Fruit fly (Drosophila melanogaster) whole organism, embryonic: ENCODE results near the gene CG6878.
A peak's percentile ranks its signal among the peaks of the same experiment; 100 is the strongest.

Experiments used
- BEAF-32 ChIP-seq: fragments of 200-800 bp; sonication (Bioruptor generic); optimal IDR thresholded peaks from 3 replicates; lab custom pipeline; 2017; ENCODE audit warnings: missing biosample characterization, missing genetic modification characterization, mild to moderate bottlenecking, moderate library complexity, missing genetic modification reagents
- CG10321 ChIP-seq: fragments of 200-800 bp; sonication (Bioruptor generic); IDR thresholded peaks from 2 replicates; pipeline ENCODE4 v1.3.6; 2022; ENCODE audit warnings: missing biosample characterization, missing genetic modification characterization
- CG10366 ChIP-seq: fragments of 200-800 bp; sonication (Bioruptor generic); IDR thresholded peaks from 2 replicates; pipeline ENCODE4 v1.3.6; 2022; ENCODE audit warnings: missing biosample characterization, missing genetic modification characterization
- CG10431 ChIP-seq: fragments of 200-800 bp; sonication (Bioruptor generic); optimal IDR thresholded peaks from 3 replicates; lab custom pipeline; 2018; ENCODE audit warnings: missing biosample characterization, mild to moderate bottlenecking, missing genetic modification characterization
- CG10654 ChIP-seq: fragments of 200-800 bp; sonication (Bioruptor generic); optimal IDR thresholded peaks from 2 replicates; lab custom pipeline; 2016; ENCODE audit warnings: missing biosample characterization, missing genetic modification characterization
- CG11456 ChIP-seq: fragments of 200-800 bp; sonication (Bioruptor generic); IDR thresholded peaks from 3 replicates; pipeline ENCODE4 v1.3.6; 2022; ENCODE audit warnings: missing biosample characterization, missing genetic modification characterization
- CG11723 ChIP-seq: fragments of 200-800 bp; sonication (Bioruptor generic); optimal IDR thresholded peaks from 2 replicates; lab custom pipeline; 2017; ENCODE audit warnings: missing biosample characterization, mild to moderate bottlenecking, missing genetic modification characterization
- CG13775 ChIP-seq: fragments of 200-800 bp; sonication (Bioruptor generic); optimal IDR thresholded peaks from 3 replicates; lab custom pipeline; 2017; ENCODE audit warnings: missing biosample characterization, mild to moderate bottlenecking, missing genetic modification characterization
- CG14441 ChIP-seq: fragments of 200-800 bp; sonication (Bioruptor generic); IDR thresholded peaks from 2 replicates; pipeline ENCODE4 v1.3.6; 2022; ENCODE audit warnings: missing biosample characterization, missing genetic modification characterization
- CG15479 ChIP-seq: fragments of 200-800 bp; sonication (Bioruptor generic); optimal IDR thresholded peaks from 3 replicates; lab custom pipeline; 2019; ENCODE audit warnings: missing biosample characterization, mild to moderate bottlenecking, missing genetic modification characterization, moderate library complexity
- CG17802 ChIP-seq: fragments of 200-800 bp; sonication (Bioruptor generic); optimal IDR thresholded peaks from 2 replicates; lab custom pipeline; 2018; ENCODE audit warnings: missing biosample characterization, mild to moderate bottlenecking, missing genetic modification characterization, moderate library complexity
- CG18262 ChIP-seq: fragments of 200-800 bp; optimal IDR thresholded peaks from 3 replicates; lab custom pipeline; 2019; ENCODE audit warnings: missing biosample characterization, mild to moderate bottlenecking, missing genetic modification characterization, moderate library complexity
- CG2678 ChIP-seq: fragments of 200-800 bp; sonication (Bioruptor generic); optimal IDR thresholded peaks from 3 replicates; lab custom pipeline; 2019; ENCODE audit warnings: missing biosample characterization, mild to moderate bottlenecking, missing genetic modification characterization, moderate library complexity
- CG31388 ChIP-seq: fragments of 200-800 bp; sonication (Bioruptor generic); optimal IDR thresholded peaks from 2 replicates; lab custom pipeline; 2016; ENCODE audit warnings: missing biosample characterization, missing genetic modification characterization
- CG31441 ChIP-seq: fragments of 200-800 bp; sonication (Bioruptor generic); IDR thresholded peaks from 2 replicates; pipeline ENCODE4 v1.3.6; 2022; ENCODE audit warnings: missing biosample characterization, missing genetic modification characterization
- CG33557 ChIP-seq: fragments of 200-800 bp; sonication (Bioruptor generic); optimal IDR thresholded peaks from 2 replicates; lab custom pipeline; 2019; ENCODE audit warnings: missing biosample characterization, mild to moderate bottlenecking, missing genetic modification characterization, moderate library complexity
- CG5245 ChIP-seq: fragments of 200-800 bp; sonication (Bioruptor generic); optimal IDR thresholded peaks from 3 replicates; lab custom pipeline; 2016; ENCODE audit warnings: missing biosample characterization, missing genetic modification characterization
- CG6689 ChIP-seq: fragments of 200-800 bp; sonication (Bioruptor generic); IDR thresholded peaks from 2 replicates; pipeline ENCODE4 v1.3.6; 2022; ENCODE audit warnings: missing biosample characterization, missing genetic modification characterization
- CG7786 ChIP-seq: fragments of 200-800 bp; sonication (Bioruptor generic); optimal IDR thresholded peaks from 2 replicates; lab custom pipeline; 2016; ENCODE audit warnings: missing biosample characterization, missing genetic modification characterization
- CG8089 ChIP-seq: fragments of 200-800 bp; sonication (Bioruptor generic); optimal IDR thresholded peaks from 3 replicates; lab custom pipeline; 2016; ENCODE audit warnings: missing biosample characterization, missing genetic modification characterization
- CoRest ChIP-seq: fragments of 200-800 bp; sonication (Bioruptor generic); optimal IDR thresholded peaks from 3 replicates; lab custom pipeline; 2018; ENCODE audit warnings: missing biosample characterization, mild to moderate bottlenecking, missing genetic modification characterization, moderate library complexity
- Dbx ChIP-seq: fragments of 200-800 bp; sonication (Bioruptor generic); IDR thresholded peaks from 3 replicates; pipeline ENCODE4 v1.3.6; 2022; ENCODE audit warnings: missing biosample characterization, missing genetic modification characterization
- Dfd ChIP-seq, 2 experiments: fragments of >200 bp; optimal IDR thresholded peaks; 2 replicates each; lab custom pipeline; 2017; ENCODE audit warnings: missing biosample characterization in 2 of 2, missing genetic modification characterization in 2 of 2
- E2f1 ChIP-seq: fragments of 200-800 bp; sonication (Bioruptor generic); IDR thresholded peaks from 2 replicates; pipeline ENCODE4 v1.3.6; 2022; ENCODE audit warnings: missing biosample characterization, missing genetic modification characterization
- Fer2 ChIP-seq: fragments of 200-800 bp; sonication (Bioruptor generic); optimal IDR thresholded peaks from 2 replicates; lab custom pipeline; 2018; ENCODE audit warnings: missing biosample characterization, mild to moderate bottlenecking, missing genetic modification characterization, moderate library complexity
- HmgZ ChIP-seq: fragments of 200-800 bp; sonication (Bioruptor generic); optimal IDR thresholded peaks from 2 replicates; lab custom pipeline; 2018; ENCODE audit warnings: missing biosample characterization, mild to moderate bottlenecking, missing genetic modification characterization
- Kr ChIP-seq: fragments of 200-800 bp; sonication (Bioruptor generic); optimal IDR thresholded peaks from 2 replicates; lab custom pipeline; 2017; ENCODE audit warnings: missing biosample characterization, mild to moderate bottlenecking, missing genetic modification characterization
- Mad ChIP-seq: fragments of 200-800 bp; sonication (Bioruptor generic); optimal IDR thresholded peaks from 2 replicates; lab custom pipeline; 2016; ENCODE audit warnings: missing biosample characterization, missing genetic modification characterization
- Pdp1 ChIP-seq, 2 experiments: fragments of 200-800 bp; sonication (Bioruptor generic); optimal IDR thresholded peaks; 3 replicates each; lab custom pipeline; 2016; ENCODE audit warnings: missing biosample characterization in 2 of 2, missing genetic modification characterization in 2 of 2, mild to moderate bottlenecking in 1 of 2, moderate library complexity in 1 of 2
- Sry-β ChIP-seq: fragments of 200-800 bp; sonication (Bioruptor generic); optimal IDR thresholded peaks from 2 replicates; lab custom pipeline; 2018; ENCODE audit warnings: missing biosample characterization, mild to moderate bottlenecking, missing genetic modification characterization, moderate library complexity
- Tbp ChIP-seq: fragments of >200 bp; optimal IDR thresholded peaks from 2 replicates; lab custom pipeline; 2018; ENCODE audit warnings: missing biosample characterization, missing genetic modification characterization
- Trl ChIP-seq, 3 experiments: fragments of >200 bp in 2 of 3; fragments of 200-800 bp in 1 of 3; sonication (Bioruptor generic) in 1 of 3; optimal IDR thresholded peaks; 2 replicates in 1 of 3; 3 replicates in 2 of 3; lab custom pipeline; 2016 to 2017; ENCODE audit warnings: missing biosample characterization in 1 of 3, missing genetic modification characterization in 1 of 3
- bab2 ChIP-seq: fragments of 200-800 bp; sonication (Bioruptor generic); optimal IDR thresholded peaks from 2 replicates; lab custom pipeline; 2016; ENCODE audit warnings: missing biosample characterization, missing genetic modification characterization
- cad ChIP-seq: fragments of >200 bp; optimal IDR thresholded peaks from 2 replicates; lab custom pipeline; 2017; ENCODE audit warnings: missing biosample characterization, missing genetic modification characterization
- cato ChIP-seq: fragments of 200-800 bp; sonication (Bioruptor generic); optimal IDR thresholded peaks from 2 replicates; lab custom pipeline; 2016; ENCODE audit warnings: missing biosample characterization, missing genetic modification characterization, borderline replicate concordance
- croc ChIP-seq: fragments of 200-800 bp; sonication (Bioruptor generic); conservative IDR thresholded peaks from 3 replicates; pipeline ENCODE4 v1.3.6; 2022; ENCODE audit warnings: missing biosample characterization, missing genetic modification characterization
- crol ChIP-seq: fragments of 200-800 bp; sonication (Bioruptor generic); IDR thresholded peaks from 2 replicates; pipeline ENCODE4 v1.3.6; 2022; ENCODE audit warnings: missing biosample characterization, missing genetic modification characterization
- dan ChIP-seq: fragments of 200-800 bp; sonication (Bioruptor generic); IDR thresholded peaks from 2 replicates; pipeline ENCODE4 v1.3.6; 2022; ENCODE audit warnings: missing biosample characterization, missing genetic modification characterization
- disco-r ChIP-seq: fragments of 200-800 bp; sonication (Bioruptor generic); optimal IDR thresholded peaks from 2 replicates; lab custom pipeline; 2016; ENCODE audit warnings: missing biosample characterization, missing genetic modification characterization
- dpn ChIP-seq, 2 experiments: fragments of 200-800 bp; sonication (Bioruptor generic); optimal IDR thresholded peaks; 3 replicates each; lab custom pipeline; 2016; ENCODE audit warnings: missing biosample characterization in 2 of 2, missing genetic modification characterization in 2 of 2
- kay ChIP-seq: fragments of 200-800 bp; sonication (Bioruptor generic); optimal IDR thresholded peaks from 2 replicates; lab custom pipeline; 2016; ENCODE audit warnings: missing biosample characterization, missing genetic modification characterization
- klu ChIP-seq: fragments of 200-800 bp; sonication (Bioruptor generic); IDR thresholded peaks from 2 replicates; pipeline ENCODE4 v1.3.6; 2022; ENCODE audit warnings: missing biosample characterization, missing genetic modification characterization
- luna ChIP-seq: fragments of 200-800 bp; sonication (Bioruptor generic); optimal IDR thresholded peaks from 2 replicates; lab custom pipeline; 2016; ENCODE audit warnings: missing biosample characterization, missing genetic modification characterization
- mam ChIP-seq: fragments of 200-800 bp; sonication (Bioruptor generic); optimal IDR thresholded peaks from 3 replicates; lab custom pipeline; 2016; ENCODE audit warnings: missing biosample characterization, missing genetic modification characterization
- nmo ChIP-seq: fragments of 200-800 bp; sonication (Bioruptor generic); optimal IDR thresholded peaks from 2 replicates; lab custom pipeline; 2018; ENCODE audit warnings: missing biosample characterization, mild to moderate bottlenecking, missing genetic modification characterization, moderate library complexity
- pho ChIP-seq: fragments of 200-800 bp; sonication (Bioruptor generic); optimal IDR thresholded peaks from 2 replicates; lab custom pipeline; 2016; ENCODE audit warnings: missing biosample characterization, missing genetic modification characterization
- pzg ChIP-seq: fragments of 200-800 bp; sonication (Bioruptor generic); optimal IDR thresholded peaks from 3 replicates; lab custom pipeline; 2018; ENCODE audit warnings: missing biosample characterization, mild to moderate bottlenecking, missing genetic modification characterization, moderate library complexity
- seq ChIP-seq: fragments of 200-800 bp; sonication (Bioruptor generic); IDR thresholded peaks from 2 replicates; pipeline ENCODE4 v1.3.6; 2022; ENCODE audit warnings: missing biosample characterization, missing genetic modification characterization
- sqz ChIP-seq: fragments of 200-800 bp; sonication (Bioruptor generic); optimal IDR thresholded peaks from 3 replicates; lab custom pipeline; 2018; ENCODE audit warnings: missing biosample characterization, mild to moderate bottlenecking, missing genetic modification characterization
- wor ChIP-seq: fragments of 200-800 bp; sonication (Bioruptor generic); IDR thresholded peaks from 2 replicates; pipeline ENCODE4 v1.3.6; 2022; ENCODE audit warnings: missing biosample characterization, missing genetic modification characterization
- zen ChIP-seq: fragments of 200-800 bp; sonication (Bioruptor generic); optimal IDR thresholded peaks from 3 replicates; lab custom pipeline; 2018; ENCODE audit warnings: missing biosample characterization, mild to moderate bottlenecking, missing genetic modification characterization, moderate library complexity

Gene CG6878

DNA sequence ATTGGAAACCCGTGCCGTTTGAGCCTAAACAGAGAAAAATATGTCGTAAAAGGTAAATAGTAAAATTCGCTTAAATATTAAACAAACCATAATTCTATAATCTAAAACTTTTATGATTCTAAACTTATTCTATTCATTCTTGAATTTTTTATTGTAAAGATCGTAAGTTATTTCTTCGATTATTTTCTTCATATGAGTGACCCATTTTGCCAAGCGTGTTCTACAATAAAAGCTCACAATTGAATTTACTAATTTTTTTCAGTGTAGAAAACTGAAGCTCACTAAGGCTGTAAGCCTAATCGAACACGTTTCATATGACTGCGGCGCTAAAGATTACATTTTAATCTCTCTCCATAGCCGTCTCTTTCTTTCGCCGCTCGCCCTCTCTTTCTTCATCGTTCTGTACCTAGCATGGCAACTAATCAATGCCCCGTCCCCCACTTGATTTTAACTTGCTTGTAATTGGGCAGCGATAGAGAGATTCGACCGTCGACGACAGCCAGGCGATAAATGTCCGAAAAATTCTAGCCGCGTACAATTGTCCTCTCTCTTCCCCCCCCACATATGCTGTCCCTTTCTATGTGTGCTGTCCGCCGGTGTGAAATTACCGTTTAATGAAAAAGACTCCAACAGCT, 10.3 kb downstream of the CG6878 start (continued):
- TF ChIP-seq CG10366 (no peak), CG14441 (GFP tag; lab: Robert Waterston, UW) (no peak), bab2 (GFP tag; lab: Kevin White, UChicago) (no peak), CG6689 (no peak), CG31441 (no peak), Fer2 (no peak), klu (no peak), wor (GFP tag; lab: Robert Waterston, UW) (no peak), HmgZ (tag; lab: Kevin White, UChicago) (no peak), CoRest (no peak), CG10431 (GFP tag; lab: Kevin White, UChicago) (no peak), pzg (GFP tag; lab: Kevin White, UChicago) (no peak), sqz (GFP tag; lab: Kevin White, UChicago) (no peak), CG8089 (GFP tag; lab: Kevin White, UChicago) (no peak), Kr (no peak), CG13775 (GFP tag; lab: Kevin White, UChicago) (no peak), seq (GFP tag; lab: Robert Waterston, UW) (no peak), CG11456 (GFP tag; lab: Robert Waterston, UW) (no peak), E2f1 (no peak), CG2678 (tag; lab: Kevin White, UChicago) (peak; percentile 10), croc (GFP tag; lab: Robert Waterston, UW) (no peak), CG10321 (GFP tag; lab: Robert Waterston, UW) (peak; percentile 62), dpn (GFP tag; optimal IDR thresholded peaks at IDR 0.05; lab: Kevin White, UChicago) (no peak), crol (peak; percentile 66; the same call in 1 of the 2 replicates), mam (GFP tag; lab: Kevin White, UChicago) (no peak), Trl (optimal IDR thresholded peaks at IDR 0.05; lab: Kevin White, UChicago) (no peak), Trl (GFP tag; optimal IDR thresholded peaks at IDR 0.05; lab: Kevin White, UChicago) (no peak), Pdp1 (GFP tag; optimal IDR thresholded peaks at IDR 0.05; lab: Kevin White, UChicago) (no peak), Mad (GFP tag; lab: Kevin White, UChicago) (no peak), disco-r (GFP tag; lab: Kevin White, UChicago) (no peak), CG33557 (no peak), luna (GFP tag; lab: Kevin White, UChicago) (no peak), Sry-β (no peak), Dbx (GFP tag; lab: Robert Waterston, UW) (no peak), CG15479 (no peak), CG10654 (GFP tag; lab: Kevin White, UChicago) (no peak), CG11723 (GFP tag; lab: Kevin White, UChicago) (no peak), nmo (GFP tag; lab: Kevin White, UChicago) (no peak), zen (tag; lab: Kevin White, UChicago) (no peak), kay (GFP tag; lab: Kevin White, UChicago) (no peak), Dfd (GFP tag; optimal IDR thresholded peaks at IDR 0.05; lab: Kevin White, UChicago) (no peak), CG31388 (GFP tag; lab: Kevin White, UChicago) (no peak), CG17802 (tag; lab: Kevin White, UChicago) (no peak), CG7786 (GFP tag; lab: Kevin White, UChicago) (no peak), cad (GFP tag; lab: Kevin White, UChicago) (no peak), dan (GFP tag; lab: Robert Waterston, UW) (no peak), Tbp (GFP tag; lab: Kevin White, UChicago) (no peak), BEAF-32 (GFP tag; lab: Kevin White, UChicago) (no peak), CG18262 (tag; lab: Kevin White, UChicago) (peak; percentile 9), pho (GFP tag; lab: Kevin White, UChicago) (no peak), cato (GFP tag; lab: Kevin White, UChicago) (no peak), CG5245 (GFP tag; lab: Kevin White, UChicago) (no peak)
